Worm (Caenorhabditis elegans): Measurements from ENCODE around the gene hot-3.

hot-3 gene

ce11 chrII:13957437-13957836, 25.6 kb upstream of the hot-3 start, which contains the start of gene zip-3:
Gene zip-3, minus strand, starts transcription at chrII:13957457.
- peak; percentile 77 for TF ChIP-seq dmd-6 (GFP tag; IDR thresholded peaks at IDR 0.05)
- peak; percentile 44 for TF ChIP-seq pqm-1 (tag; optimal IDR thresholded peaks at IDR 0.05)
- TF ChIP-seq F26F4.8 (GFP tag; conservative IDR thresholded peaks at IDR 0.05): no peak
- TF ChIP-seq hlh-11 (tag; optimal IDR thresholded peaks at IDR 0.05): peak; percentile 64
- TF ChIP-seq zip-11 (GFP tag; IDR thresholded peaks at IDR 0.05): no peak
- peak; percentile 65 for TF ChIP-seq nhr-28 (tag; optimal IDR thresholded peaks at IDR 0.05)
- TF ChIP-seq snpc-4 (tag; optimal IDR thresholded peaks at IDR 0.05): no peak
- TF ChIP-seq arid-1 (GFP tag; conservative IDR thresholded peaks at IDR 0.05): no peak
- no peak for TF ChIP-seq nhr-42 (GFP tag; IDR thresholded peaks at IDR 0.05)
- peak; percentile 45 for TF ChIP-seq nhr-77 (tag; optimal IDR thresholded peaks at IDR 0.05)
- TF ChIP-seq gei-8 (GFP tag; optimal IDR thresholded peaks at IDR 0.05): peak; percentile 21
- TF ChIP-seq dve-1 (tag; optimal IDR thresholded peaks at IDR 0.05; ENCODE audit: insufficient read depth): peak; percentile 64
- TF ChIP-seq hmg-1.1 (GFP tag; IDR thresholded peaks at IDR 0.05): no peak
- TF ChIP-seq daf-16 (GFP tag; optimal IDR thresholded peaks at IDR 0.05): no peak
- peak; percentile 61 for TF ChIP-seq daf-16 (tag; optimal IDR thresholded peaks at IDR 0.05)
- TF ChIP-seq mdl-1 (tag; optimal IDR thresholded peaks at IDR 0.05): no peak
- peak; percentile 67 for TF ChIP-seq tra-1 (GFP tag; IDR thresholded peaks at IDR 0.05)
- TF ChIP-seq lsy-2 (tag; optimal IDR thresholded peaks at IDR 0.05): no peak
- no peak for TF ChIP-seq spr-3 (GFP tag; optimal IDR thresholded peaks at IDR 0.05)
- TF ChIP-seq nhr-48 (tag; optimal IDR thresholded peaks at IDR 0.05): peak; percentile 0
- TF ChIP-seq php-3 (GFP tag; IDR thresholded peaks at IDR 0.05): peak; percentile 62; the same call in 1 of the 2 replicates

- TF ChIP-seq dmd-8 (GFP tag; IDR thresholded peaks at IDR 0.05) (no peak), pha-4 (GFP tag; IDR thresholded peaks at IDR 0.05) (no peak), pha-4 (tag; optimal IDR thresholded peaks at IDR 0.05) (no peak), zip-2 (tag; optimal IDR thresholded peaks at IDR 0.05) (no peak), arid-1 (GFP tag; conservative IDR thresholded peaks at IDR 0.05) (no peak), nhr-48 (tag; optimal IDR thresholded peaks at IDR 0.05) (peak; percentile 18), aha-1 (tag) (peak; percentile 64), daf-16 (GFP tag; optimal IDR thresholded peaks at IDR 0.05) (peak in 1 of 2 experiments; percentile 21), daf-16 (tag; optimal IDR thresholded peaks at IDR 0.05) (peak; percentile 89), mep-1 (tag; optimal IDR thresholded peaks at IDR 0.05) (peak; percentile 29), spr-1 (tag; optimal IDR thresholded peaks at IDR 0.05) (no peak), php-3 (GFP tag; IDR thresholded peaks at IDR 0.05) (peak; percentile 86), lin-38 (GFP tag; IDR thresholded peaks at IDR 0.05) (peak; percentile 69), pqm-1 (tag; optimal IDR thresholded peaks at IDR 0.05) (peak; percentile 93), nhr-28 (tag; optimal IDR thresholded peaks at IDR 0.05) (peak; percentile 99), tra-1 (GFP tag; IDR thresholded peaks at IDR 0.05) (peak; percentile 61; the same call in 1 of the 2 replicates), tag-97 (GFP tag; IDR thresholded peaks at IDR 0.05) (no peak), dve-1 (tag; optimal IDR thresholded peaks at IDR 0.05; ENCODE audit: insufficient read depth) (peak; percentile 76), saeg-2 (GFP tag; IDR thresholded peaks at IDR 0.05) (peak; percentile 72; the same call in 1 of the 2 replicates), dmd-6 (GFP tag; IDR thresholded peaks at IDR 0.05) (peak; percentile 91), skn-1 (tag; optimal IDR thresholded peaks at IDR 0.05) (no peak), nhr-77 (tag; optimal IDR thresholded peaks at IDR 0.05) (peak; percentile 99), nhr-42 (GFP tag; IDR thresholded peaks at IDR 0.05) (peak; percentile 51; the same call in 1 of the 2 replicates), lin-1 (GFP tag; IDR thresholded peaks at IDR 0.05) (peak; percentile 41; the same call in 1 of the 2 replicates), hif-1 (tag; optimal IDR thresholded peaks at IDR 0.05) (peak in 1 of 2 experiments; percentile 54), unc-62 (GFP tag; optimal IDR thresholded peaks at IDR 0.05 in 1 of 2) (peak in 1 of 2 experiments; percentile 42), unc-62 (tag; optimal IDR thresholded peaks at IDR 0.05) (no peak), mes-2 (tag; optimal IDR thresholded peaks at IDR 0.05; ENCODE audit: poor library complexity, severe bottlenecking) (peak; percentile 37), nhr-102 (tag; optimal IDR thresholded peaks at IDR 0.05) (peak; percentile 90), gei-8 (GFP tag; optimal IDR thresholded peaks at IDR 0.05) (no peak), hlh-11 (tag; optimal IDR thresholded peaks at IDR 0.05) (peak; percentile 84), lsy-2 (tag; optimal IDR thresholded peaks at IDR 0.05) (peak in 1 of 2 experiments; percentile 48), mxl-3 (GFP tag; optimal IDR thresholded peaks at IDR 0.05) (peak; percentile 31), hlh-30 (tag; optimal IDR thresholded peaks at IDR 0.05; ENCODE audit: insufficient read depth) (peak; percentile 50)
Measured at ce11 chrII:13956529-13956928, 24.7 kb upstream of the hot-3 start.
